Fruit fly (Drosophila melanogaster) whole organism, prepupa: ENCODE results near the gene CG31213.

ENCODE experiments used
- Blimp-1 ChIP-seq: fragments of 200-800 bp; sonication (Bioruptor generic); optimal IDR thresholded peaks from 3 replicates; lab custom pipeline; 2017; ENCODE audit warnings: missing biosample characterization, missing genetic modification characterization, mild to moderate bottlenecking, moderate library complexity, missing genetic modification reagents
- CG34406 ChIP-seq: fragments of 200-800 bp; sonication (Bioruptor generic); optimal IDR thresholded peaks from 3 replicates; lab custom pipeline; 2016; ENCODE audit warnings: missing biosample characterization, missing genetic modification characterization
- CG3919 ChIP-seq: fragments of 200-800 bp; sonication (Bioruptor generic); optimal IDR thresholded peaks from 3 replicates; lab custom pipeline; 2016; ENCODE audit warnings: missing biosample characterization, missing genetic modification characterization
- CG6163 ChIP-seq: fragments of 200-800 bp; sonication (Bioruptor generic); IDR thresholded peaks from 3 replicates; pipeline ENCODE4 v1.3.6; 2022; ENCODE audit warnings: missing biosample characterization, missing genetic modification characterization
- CG8632 ChIP-seq: fragments of 200-800 bp; sonication (Bioruptor generic); optimal IDR thresholded peaks from 3 replicates; lab custom pipeline; 2016; ENCODE audit warnings: missing biosample characterization, missing genetic modification characterization
- Eip78C ChIP-seq: fragments of 200-800 bp; sonication (Bioruptor generic); peaks from one replicate; lab custom pipeline; 2016; ENCODE audit warnings: missing biosample characterization, missing genetic modification characterization
- Hr38 ChIP-seq: sonication (Bioruptor generic); optimal IDR thresholded peaks from 2 replicates; lab custom pipeline; 2016; ENCODE audit warnings: missing biosample characterization, missing genetic modification characterization
- Hr39 ChIP-seq: fragments of 200-800 bp; sonication (Bioruptor generic); optimal IDR thresholded peaks from 2 replicates; lab custom pipeline; 2016; ENCODE audit warnings: missing biosample characterization, missing genetic modification characterization
- Met ChIP-seq: fragments of 200-800 bp; sonication (Bioruptor generic); optimal IDR thresholded peaks from 3 replicates; lab custom pipeline; 2016; ENCODE audit warnings: missing biosample characterization, missing genetic modification characterization
- OdsH ChIP-seq: fragments of 200-800 bp; sonication (Bioruptor generic); optimal IDR thresholded peaks from 3 replicates; lab custom pipeline; 2016; ENCODE audit warnings: missing biosample characterization, missing genetic modification characterization
- dac ChIP-seq: fragments of 200-800 bp; sonication (Bioruptor generic); optimal IDR thresholded peaks from 2 replicates; lab custom pipeline; 2017; ENCODE audit warnings: missing biosample characterization, mild to moderate bottlenecking, missing genetic modification characterization
- dsx ChIP-seq: fragments of 200-800 bp; optimal IDR thresholded peaks from 3 replicates; lab custom pipeline; 2019; ENCODE audit warnings: missing biosample characterization, mild to moderate bottlenecking, missing genetic modification characterization, moderate library complexity; ENCODE audit not compliant: poor library complexity, severe bottlenecking
- spab ChIP-seq: fragments of 200-800 bp; sonication (Bioruptor generic); optimal IDR thresholded peaks from 2 replicates; lab custom pipeline; 2017; ENCODE audit warnings: missing biosample characterization, mild to moderate bottlenecking, missing genetic modification characterization, missing genetic modification reagents
- topi ChIP-seq: fragments of 200-800 bp; sonication (Bioruptor generic); optimal IDR thresholded peaks from 3 replicates; lab custom pipeline; 2016; ENCODE audit warnings: missing biosample characterization, missing genetic modification characterization

DNA sequence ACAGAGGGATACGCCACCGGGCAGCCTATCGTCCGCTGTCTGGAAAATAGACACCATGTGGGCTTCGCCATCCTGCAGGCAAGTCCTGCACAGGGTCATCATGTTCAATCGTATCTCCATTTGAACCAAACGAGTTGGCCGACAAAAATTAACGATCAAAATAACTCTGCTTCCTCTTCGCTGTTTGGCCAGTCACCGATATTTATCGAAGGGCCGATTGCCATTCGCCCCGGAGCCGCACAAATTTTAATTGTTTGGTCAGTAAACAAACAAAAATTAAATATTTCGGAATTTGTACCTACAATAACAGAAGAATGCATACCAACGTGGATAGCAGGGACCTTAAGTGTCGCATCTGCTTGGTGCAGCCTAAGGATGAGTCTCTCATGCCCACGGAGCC lies 55.1 kb downstream of the CG31213 start, which contains the start of the genes CG4424 and CG4854:
- TF ChIP-seq Blimp-1 (GFP tag; lab: Kevin White, UChicago), result no peak
- TF ChIP-seq CG3919 (GFP tag; lab: Kevin White, UChicago), result no peak
- TF ChIP-seq dac (GFP tag; lab: Kevin White, UChicago), result no peak
- no peak for TF ChIP-seq Hr39 (GFP tag; lab: Kevin White, UChicago)
- TF ChIP-seq CG6163 (GFP tag; lab: Robert Waterston, UW), result no peak
- no peak for TF ChIP-seq CG8632 (GFP tag; lab: Kevin White, UChicago)
- TF ChIP-seq topi (GFP tag; lab: Kevin White, UChicago), result no peak
- TF ChIP-seq Met, result no peak
- TF ChIP-seq spab (GFP tag; lab: Kevin White, UChicago), result no peak
- no peak for TF ChIP-seq CG34406 (GFP tag; lab: Kevin White, UChicago)
- no peak for TF ChIP-seq Eip78C (GFP tag; lab: Kevin White, UChicago)
- TF ChIP-seq OdsH (GFP tag; lab: Kevin White, UChicago), result no peak
- no peak for TF ChIP-seq dsx (GFP tag; lab: Kevin White, UChicago)
- no peak for TF ChIP-seq Hr38 (GFP tag; lab: Kevin White, UChicago)
